Worm (Caenorhabditis elegans) whole organism, L4/young adult: ENCODE results near the gene ZK287.1.

Experiments used
- W03F9.2 ChIP-seq: fragments of 150-350 bp; optimal IDR thresholded peaks from 2 replicates; lab custom pipeline; 2014; ENCODE audit warnings: missing biosample characterization, missing genetic modification characterization
- dao-5 ChIP-seq: sonication (generic microtip); optimal IDR thresholded peaks from 2 replicates; lab custom pipeline; 2016; ENCODE audit warnings: missing genotype, missing genetic modification characterization, moderate library complexity, missing compliant biosample characterization
- him-1 ChIP-seq: sonication (generic microtip); optimal IDR thresholded peaks from 2 replicates; lab custom pipeline; 2016; ENCODE audit warnings: missing genotype, missing genetic modification reagents, missing genetic modification characterization, missing compliant biosample characterization

ZK287.1 gene

ce11 chrV:9632348-9632747, 34.1 kb upstream of the ZK287.1 start:
- TF ChIP-seq W03F9.2 (tag; lab: Kevin White, UChicago) (no peak), him-1 (no peak), dao-5 (no peak)

ce11 chrV:9633313-9633712, 33.2 kb upstream of the ZK287.1 start, which contains the start of gene col-147:
TSS of gene col-147 (minus strand) at chrV:9633338.
- TF ChIP-seq W03F9.2 (tag; lab: Kevin White, UChicago) (no peak), dao-5 (no peak), him-1 (no peak)

- TF ChIP-seq him-1: no peak
Observed at ce11 chrV:9645507-9645906, 21.0 kb upstream of the ZK287.1 start, which contains the start of the genes atl-1 and hcp-2. TSS of gene atl-1 (minus strand) at chrV:9645595. TSS of gene hcp-2 (plus strand) at chrV:9645859.

- TF ChIP-seq W03F9.2 (tag; lab: Kevin White, UChicago) (no peak), dao-5 (no peak), him-1 (no peak)
Observed at ce11 chrV:9651294-9651693, 15.2 kb upstream of the ZK287.1 start, which contains the start of gene T06E4.21. TSS of gene T06E4.21 (plus strand) at chrV:9651594.

- no peak for TF ChIP-seq W03F9.2 (tag; lab: Kevin White, UChicago)
- TF ChIP-seq dao-5: no peak
- no peak for TF ChIP-seq him-1
Observed at ce11 chrV:9654154-9654805, 12.2 kb upstream of the ZK287.1 start, which contains the start of gene cyp-29A4. TSS of gene cyp-29A4 (plus strand) at chrV:9654755.

- TF ChIP-seq dao-5 (no peak), him-1 (no peak), W03F9.2 (tag; lab: Kevin White, UChicago) (no peak)
Observed at ce11 chrV:9661514-9661913, 5.0 kb upstream of the ZK287.1 start, which contains the start of gene pitr-4. TSS of gene pitr-4 (minus strand) at chrV:9661614.

ce11 chrV:9663948-9664347, 2.5 kb upstream of the ZK287.1 start:
- TF ChIP-seq dao-5: no peak
- no peak for TF ChIP-seq him-1
- no peak for TF ChIP-seq W03F9.2 (tag; lab: Kevin White, UChicago)

ce11 chrV:9664620-9665019, 1.9 kb upstream of the ZK287.1 start:
- peak; percentile 58 for TF ChIP-seq him-1
- no peak for TF ChIP-seq W03F9.2 (tag; lab: Kevin White, UChicago)
- no peak for TF ChIP-seq dao-5

- TF ChIP-seq him-1 (no peak), dao-5 (no peak), W03F9.2 (tag; lab: Kevin White, UChicago) (no peak)
Observed at ce11 chrV:9672495-9672894, 6.0 kb downstream of the ZK287.1 start.

- no peak for TF ChIP-seq W03F9.2 (tag; lab: Kevin White, UChicago)
- TF ChIP-seq him-1: no peak
Observed at ce11 chrV:9673199-9673843, 6.8 kb downstream of the ZK287.1 start, which contains the start of gene sulp-8. TSS of gene sulp-8 (minus strand) at chrV:9673667.

ce11 chrV:9677977-9678376, 11.5 kb downstream of the ZK287.1 start, which contains the start of gene cthd-1:
TSS of gene cthd-1 (plus strand) at chrV:9678277.
- TF ChIP-seq him-1 (no peak), W03F9.2 (tag; lab: Kevin White, UChicago) (no peak), dao-5 (no peak)

ce11 chrV:9679166-9679565, 12.7 kb downstream of the ZK287.1 start, which contains the start of gene ZK287.9:
TSS of gene ZK287.9 (plus strand) at chrV:9679357.
- no peak for TF ChIP-seq him-1
- TF ChIP-seq dao-5: no peak
- no peak for TF ChIP-seq W03F9.2 (tag; lab: Kevin White, UChicago)

- TF ChIP-seq dao-5: no peak
- no peak for TF ChIP-seq W03F9.2 (tag; lab: Kevin White, UChicago)
- no peak for TF ChIP-seq him-1
Observed at ce11 chrV:9680260-9680659, 13.8 kb downstream of the ZK287.1 start.

- TF ChIP-seq W03F9.2 (tag; lab: Kevin White, UChicago): no peak
- no peak for TF ChIP-seq dao-5
- no peak for TF ChIP-seq him-1
Observed at ce11 chrV:9685559-9685958, 19.1 kb downstream of the ZK287.1 start, which contains the start of gene ZK287.4. TSS of gene ZK287.4 (minus strand) at chrV:9685659.

- TF ChIP-seq him-1 (no peak), W03F9.2 (tag; lab: Kevin White, UChicago) (no peak), dao-5 (no peak)
Observed at ce11 chrV:9689364-9689763, 22.9 kb downstream of the ZK287.1 start.
